Fruit fly (Drosophila melanogaster) whole organism, prepupa: ENCODE data around the gene Dus3.
A peak's percentile ranks its signal among the peaks of the same experiment; 100 is the strongest.

Experiments used
- Blimp-1 ChIP-seq: fragments of 200-800 bp; sonication (Bioruptor generic); optimal IDR thresholded peaks from 3 replicates; lab custom pipeline; 2017; ENCODE audit warnings: missing biosample characterization, missing genetic modification characterization, mild to moderate bottlenecking, moderate library complexity, missing genetic modification reagents
- CG10631 ChIP-seq: fragments of 200-800 bp; sonication (Bioruptor generic); optimal IDR thresholded peaks from 2 replicates; lab custom pipeline; 2016; ENCODE audit warnings: missing biosample characterization, missing genetic modification characterization
- CG10669 ChIP-seq: fragments of 200-800 bp; sonication (Bioruptor generic); optimal IDR thresholded peaks from 3 replicates; lab custom pipeline; 2018; ENCODE audit warnings: missing biosample characterization, mild to moderate bottlenecking, missing genetic modification characterization, moderate library complexity
- CG11762 ChIP-seq: fragments of 200-800 bp; sonication (Bioruptor generic); optimal IDR thresholded peaks from 3 replicates; lab custom pipeline; 2016; ENCODE audit warnings: missing biosample characterization, missing genetic modification characterization; ENCODE audit not compliant: insufficient read depth
- CG11902 ChIP-seq: fragments of 200-800 bp; sonication (Bioruptor generic); optimal IDR thresholded peaks from 3 replicates; lab custom pipeline; 2016; ENCODE audit warnings: missing biosample characterization, missing genetic modification characterization
- CG1621 ChIP-seq: fragments of 200-800 bp; sonication (Bioruptor generic); optimal IDR thresholded peaks from 3 replicates; lab custom pipeline; 2018; ENCODE audit warnings: missing biosample characterization, mild to moderate bottlenecking, missing genetic modification characterization
- CG3032 ChIP-seq: fragments of 200-800 bp; optimal IDR thresholded peaks from 2 replicates; lab custom pipeline; 2019; ENCODE audit warnings: missing biosample characterization, mild to moderate bottlenecking, missing genetic modification characterization, moderate library complexity
- CG32006 ChIP-seq: fragments of 200-800 bp; sonication (Bioruptor generic); optimal IDR thresholded peaks from 3 replicates; lab custom pipeline; 2017; ENCODE audit warnings: missing biosample characterization, mild to moderate bottlenecking, missing genetic modification characterization
- CG34406 ChIP-seq: fragments of 200-800 bp; sonication (Bioruptor generic); optimal IDR thresholded peaks from 3 replicates; lab custom pipeline; 2016; ENCODE audit warnings: missing biosample characterization, missing genetic modification characterization
- CG3919 ChIP-seq: fragments of 200-800 bp; sonication (Bioruptor generic); optimal IDR thresholded peaks from 3 replicates; lab custom pipeline; 2016; ENCODE audit warnings: missing biosample characterization, missing genetic modification characterization
- CG4318 ChIP-seq: fragments of 200-800 bp; sonication (Bioruptor generic); optimal IDR thresholded peaks from 3 replicates; lab custom pipeline; 2017; ENCODE audit warnings: missing biosample characterization, mild to moderate bottlenecking, missing genetic modification characterization
- CG6163 ChIP-seq: fragments of 200-800 bp; sonication (Bioruptor generic); IDR thresholded peaks from 3 replicates; pipeline ENCODE4 v1.3.6; 2022; ENCODE audit warnings: missing biosample characterization, missing genetic modification characterization
- CG6276 ChIP-seq: fragments of 200-800 bp; sonication (Bioruptor generic); optimal IDR thresholded peaks from 2 replicates; lab custom pipeline; 2017; ENCODE audit warnings: missing biosample characterization, mild to moderate bottlenecking, missing genetic modification characterization
- CG6808 ChIP-seq: fragments of 200-800 bp; sonication (Bioruptor generic); optimal IDR thresholded peaks from 3 replicates; lab custom pipeline; 2017; ENCODE audit warnings: missing biosample characterization, missing genetic modification characterization, mild to moderate bottlenecking, moderate library complexity, missing genetic modification reagents
- CG6854 ChIP-seq: fragments of 200-800 bp; sonication (Bioruptor generic); optimal IDR thresholded peaks from 2 replicates; lab custom pipeline; 2017; ENCODE audit warnings: missing biosample characterization, mild to moderate bottlenecking, missing genetic modification characterization
- CG7368 ChIP-seq: fragments of 200-800 bp; sonication (Bioruptor generic); optimal IDR thresholded peaks from 3 replicates; lab custom pipeline; 2016; ENCODE audit warnings: missing biosample characterization, missing genetic modification characterization
- CG8119 ChIP-seq: fragments of 200-800 bp; sonication (Bioruptor generic); IDR thresholded peaks from 3 replicates; pipeline ENCODE4 v1.3.6; 2022; ENCODE audit warnings: missing biosample characterization, missing genetic modification characterization
- CG8319 ChIP-seq: fragments of 200-800 bp; sonication (Bioruptor generic); optimal IDR thresholded peaks from 3 replicates; lab custom pipeline; 2016; ENCODE audit warnings: missing biosample characterization, missing genetic modification characterization
- CG9139 ChIP-seq: fragments of 200-800 bp; sonication (Bioruptor generic); optimal IDR thresholded peaks from 3 replicates; lab custom pipeline; 2017; ENCODE audit warnings: missing biosample characterization, mild to moderate bottlenecking, missing genetic modification characterization
- Eip75B ChIP-seq: fragments of 200-800 bp; sonication (Bioruptor generic); optimal IDR thresholded peaks from 3 replicates; lab custom pipeline; 2016; ENCODE audit warnings: missing biosample characterization, missing genetic modification characterization
- Eip78C ChIP-seq: fragments of 200-800 bp; sonication (Bioruptor generic); peaks from one replicate; lab custom pipeline; 2016; ENCODE audit warnings: missing biosample characterization, missing genetic modification characterization
- Eip93F ChIP-seq: fragments of 200-800 bp; sonication (Bioruptor generic); optimal IDR thresholded peaks from 2 replicates; lab custom pipeline; 2016; ENCODE audit warnings: missing biosample characterization, mild to moderate bottlenecking, missing genetic modification characterization
- Ets21C ChIP-seq: fragments of 200-800 bp; sonication (Bioruptor generic); optimal IDR thresholded peaks from 3 replicates; lab custom pipeline; 2016; ENCODE audit warnings: missing biosample characterization, missing genetic modification characterization
- Gug ChIP-seq: fragments of 200-800 bp; sonication (Bioruptor generic); IDR thresholded peaks from 2 replicates; pipeline ENCODE4 v1.3.6; 2022; ENCODE audit warnings: missing biosample characterization, missing genetic modification characterization
- Hr39 ChIP-seq: fragments of 200-800 bp; sonication (Bioruptor generic); optimal IDR thresholded peaks from 2 replicates; lab custom pipeline; 2016; ENCODE audit warnings: missing biosample characterization, missing genetic modification characterization
- Hr4 ChIP-seq: fragments of 200-800 bp; sonication (Bioruptor generic); optimal IDR thresholded peaks from 3 replicates; lab custom pipeline; 2016; ENCODE audit warnings: missing biosample characterization, missing genetic modification characterization
- Met ChIP-seq: fragments of 200-800 bp; sonication (Bioruptor generic); optimal IDR thresholded peaks from 3 replicates; lab custom pipeline; 2016; ENCODE audit warnings: missing biosample characterization, missing genetic modification characterization
- OdsH ChIP-seq: fragments of 200-800 bp; sonication (Bioruptor generic); optimal IDR thresholded peaks from 3 replicates; lab custom pipeline; 2016; ENCODE audit warnings: missing biosample characterization, missing genetic modification characterization
- Smox ChIP-seq: fragments of 200-800 bp; sonication (Bioruptor generic); optimal IDR thresholded peaks from 3 replicates; lab custom pipeline; 2016; ENCODE audit warnings: missing biosample characterization, missing genetic modification characterization
- Sox102F ChIP-seq: fragments of 200-800 bp; sonication (Bioruptor generic); optimal IDR thresholded peaks from 2 replicates; lab custom pipeline; 2016; ENCODE audit warnings: missing biosample characterization, mild to moderate bottlenecking, missing genetic modification characterization
- Sox14 ChIP-seq: fragments of 200-800 bp; sonication (Bioruptor generic); optimal IDR thresholded peaks from 3 replicates; lab custom pipeline; 2016; ENCODE audit warnings: missing biosample characterization, missing genetic modification characterization
- Sox15 ChIP-seq: fragments of 200-800 bp; sonication (Bioruptor generic); optimal IDR thresholded peaks from 3 replicates; lab custom pipeline; 2016; ENCODE audit warnings: missing biosample characterization, missing genetic modification characterization
- achi ChIP-seq: fragments of 200-800 bp; sonication (Bioruptor generic); optimal IDR thresholded peaks from 3 replicates; lab custom pipeline; 2016; ENCODE audit warnings: missing biosample characterization, missing genetic modification characterization
- cyc ChIP-seq: fragments of 200-800 bp; sonication (Bioruptor generic); optimal IDR thresholded peaks from 3 replicates; lab custom pipeline; 2016; ENCODE audit warnings: missing biosample characterization, missing genetic modification characterization
- dac ChIP-seq: fragments of 200-800 bp; sonication (Bioruptor generic); optimal IDR thresholded peaks from 2 replicates; lab custom pipeline; 2017; ENCODE audit warnings: missing biosample characterization, mild to moderate bottlenecking, missing genetic modification characterization
- dsx ChIP-seq: fragments of 200-800 bp; optimal IDR thresholded peaks from 3 replicates; lab custom pipeline; 2019; ENCODE audit warnings: missing biosample characterization, mild to moderate bottlenecking, missing genetic modification characterization, moderate library complexity; ENCODE audit not compliant: poor library complexity, severe bottlenecking
- eg ChIP-seq: fragments of 200-800 bp; sonication (Bioruptor generic); IDR thresholded peaks from 3 replicates; pipeline ENCODE4 v1.3.6; 2022; ENCODE audit warnings: missing biosample characterization, missing genetic modification characterization
- esn ChIP-seq: fragments of 200-800 bp; sonication (Bioruptor generic); optimal IDR thresholded peaks from 2 replicates; lab custom pipeline; 2016; ENCODE audit warnings: missing biosample characterization, mild to moderate bottlenecking, missing genetic modification characterization, moderate library complexity
- fd59A ChIP-seq: fragments of 200-800 bp; sonication (Bioruptor generic); optimal IDR thresholded peaks from 2 replicates; lab custom pipeline; 2017; ENCODE audit warnings: missing biosample characterization, mild to moderate bottlenecking, missing genetic modification characterization, missing genetic modification reagents
- fd85E ChIP-seq: fragments of 200-800 bp; sonication (Bioruptor generic); optimal IDR thresholded peaks from 3 replicates; lab custom pipeline; 2016; ENCODE audit warnings: missing biosample characterization, missing genetic modification characterization
- lz ChIP-seq: fragments of 200-800 bp; sonication (Bioruptor generic); optimal IDR thresholded peaks from 3 replicates; lab custom pipeline; 2016; ENCODE audit warnings: missing biosample characterization, missing genetic modification characterization
- net ChIP-seq: fragments of 200-800 bp; sonication (Bioruptor generic); optimal IDR thresholded peaks from 3 replicates; lab custom pipeline; 2016; ENCODE audit warnings: missing biosample characterization, missing genetic modification characterization
- pdm3 ChIP-seq: fragments of 200-800 bp; sonication (Bioruptor generic); optimal IDR thresholded peaks from 3 replicates; lab custom pipeline; 2016; ENCODE audit warnings: missing biosample characterization, missing genetic modification characterization
- salr ChIP-seq, 2 experiments: fragments of 200-800 bp; sonication (Bioruptor generic); optimal IDR thresholded peaks; 3 replicates each; lab custom pipeline; 2016 to 2018; ENCODE audit warnings: missing biosample characterization in 2 of 2, missing genetic modification characterization in 2 of 2, mild to moderate bottlenecking in 1 of 2
- spab ChIP-seq: fragments of 200-800 bp; sonication (Bioruptor generic); optimal IDR thresholded peaks from 2 replicates; lab custom pipeline; 2017; ENCODE audit warnings: missing biosample characterization, mild to moderate bottlenecking, missing genetic modification characterization, missing genetic modification reagents
- ss ChIP-seq, 2 experiments: fragments of 200-800 bp; sonication (Bioruptor generic); optimal IDR thresholded peaks; 2 replicates in 1 of 2; 3 replicates in 1 of 2; lab custom pipeline; 2017 to 2018; ENCODE audit warnings: mild to moderate bottlenecking in 2 of 2, missing biosample characterization in 2 of 2, missing genetic modification characterization in 2 of 2, moderate library complexity in 1 of 2
- svp ChIP-seq: fragments of 200-800 bp; sonication (Bioruptor generic); peaks from one replicate; lab custom pipeline; 2016; ENCODE audit warnings: missing biosample characterization, missing genetic modification characterization
- topi ChIP-seq: fragments of 200-800 bp; sonication (Bioruptor generic); optimal IDR thresholded peaks from 3 replicates; lab custom pipeline; 2016; ENCODE audit warnings: missing biosample characterization, missing genetic modification characterization
- vri ChIP-seq: fragments of 200-800 bp; sonication (Bioruptor generic); optimal IDR thresholded peaks from 3 replicates; lab custom pipeline; 2016; ENCODE audit warnings: missing biosample characterization, mild to moderate bottlenecking, missing genetic modification characterization

Dus3 gene

dm6 chr2L:19790553-19791320 lies 32.1 kb downstream of the Dus3 start:
- TF ChIP-seq Blimp-1 (GFP tag; lab: Kevin White, UChicago), result no peak
- TF ChIP-seq CG11762 (GFP tag; lab: Kevin White, UChicago), result no peak
- TF ChIP-seq CG6276, result peak; percentile 17
- TF ChIP-seq CG11902 (GFP tag; lab: Kevin White, UChicago), result no peak
- peak; percentile 8 for TF ChIP-seq achi
- peak; percentile 68 for TF ChIP-seq CG32006 (GFP tag; lab: Kevin White, UChicago)
- TF ChIP-seq CG8119, result no peak
- no peak for TF ChIP-seq Ets21C (GFP tag; lab: Kevin White, UChicago)
- peak; percentile 24 for TF ChIP-seq Hr4 (GFP tag; lab: Kevin White, UChicago)
- TF ChIP-seq Hr39, result no peak
- TF ChIP-seq vri (GFP tag; lab: Kevin White, UChicago), result no peak
- no peak for TF ChIP-seq Sox102F (GFP tag; lab: Kevin White, UChicago)
- TF ChIP-seq CG9139, result no peak
- no peak for TF ChIP-seq CG34406 (GFP tag; lab: Kevin White, UChicago)
- TF ChIP-seq CG10631 (GFP tag; lab: Kevin White, UChicago), result peak; percentile 2
- TF ChIP-seq lz, result peak; percentile 12
- peak; percentile 4 for TF ChIP-seq CG4318 (GFP tag; lab: Kevin White, UChicago)
- TF ChIP-seq Smox (GFP tag; lab: Kevin White, UChicago), result no peak
- TF ChIP-seq Sox14 (GFP tag; lab: Kevin White, UChicago), result peak; percentile 16
- TF ChIP-seq pdm3 (GFP tag; lab: Kevin White, UChicago), result peak; percentile 30
- TF ChIP-seq CG3919 (GFP tag; lab: Kevin White, UChicago), result peak; percentile 1
- peak; percentile 19 for TF ChIP-seq CG3032 (tag; lab: Kevin White, UChicago)
- TF ChIP-seq dsx (GFP tag; lab: Kevin White, UChicago), result no peak
- TF ChIP-seq Eip75B (GFP tag; lab: Kevin White, UChicago), result peak; percentile 22
- TF ChIP-seq fd85E (GFP tag; lab: Kevin White, UChicago), result no peak
- TF ChIP-seq topi (GFP tag; lab: Kevin White, UChicago), result peak; percentile 16
- peak; percentile 2 for TF ChIP-seq CG6808
- TF ChIP-seq fd59A, result no peak
- TF ChIP-seq spab, result peak; percentile 1
- peak; percentile 44 for TF ChIP-seq Met (GFP tag; lab: Kevin White, UChicago)
- TF ChIP-seq CG8319 (GFP tag; lab: Kevin White, UChicago), result no peak
- TF ChIP-seq salr (GFP tag; optimal IDR thresholded peaks at IDR 0.05; lab: Kevin White, UChicago), result peak in 1 of 2 experiments; percentile 44
- no peak for TF ChIP-seq CG6854
- 0 out of 3 replicates have a peak, but pooled peaks have one; percentile 14 for TF ChIP-seq CG6163 (GFP tag; lab: Robert Waterston, UW)
- peak; percentile 6 for TF ChIP-seq net (GFP tag; lab: Kevin White, UChicago)
- TF ChIP-seq dac (GFP tag; lab: Kevin White, UChicago), result no peak
- peak; percentile 45 for TF ChIP-seq esn
- no peak for TF ChIP-seq CG1621 (tag; lab: Kevin White, UChicago)
- peak; percentile 3 for TF ChIP-seq Sox15 (GFP tag; lab: Kevin White, UChicago)
- TF ChIP-seq cyc (GFP tag; lab: Kevin White, UChicago), result no peak
- no peak for TF ChIP-seq OdsH (GFP tag; lab: Kevin White, UChicago)
- TF ChIP-seq Eip78C (GFP tag; lab: Kevin White, UChicago), result peak; percentile 81
- no peak for TF ChIP-seq Eip93F
- TF ChIP-seq svp (GFP tag; lab: Kevin White, UChicago), result peak; percentile 7
- TF ChIP-seq ss (GFP tag; optimal IDR thresholded peaks at IDR 0.05; lab: Kevin White, UChicago), result no peak
- no peak for TF ChIP-seq CG7368 (GFP tag; lab: Kevin White, UChicago)
- TF ChIP-seq CG10669 (GFP tag; lab: Kevin White, UChicago), result no peak
- no peak for TF ChIP-seq Gug (GFP tag; lab: Robert Waterston, UW)
- 0 out of 3 replicates have a peak, but pooled peaks have one; percentile 37 for TF ChIP-seq eg (GFP tag; lab: Robert Waterston, UW)
